Worm (Caenorhabditis elegans): Measurements from ENCODE around the gene Y61A9LA.4.
"Not testable (repeated sequence)": the region's sequence is repeated elsewhere in the genome, so short reads cannot be mapped to it uniquely, and the experiment has no call there.

Y61A9LA.4 gene

ce11 chrV:4546854-4547253 lies 13.7 kb upstream of the Y61A9LA.4 start:
- no peak for TF ChIP-seq ZK546.5 (tag; optimal IDR thresholded peaks at IDR 0.05)
- peak; percentile 90 for TF ChIP-seq nfya-1 (tag; optimal IDR thresholded peaks at IDR 0.05; ENCODE audit: insufficient read depth)
- TF ChIP-seq elt-3 (tag; optimal IDR thresholded peaks at IDR 0.05), result no peak

- TF ChIP-seq aly-2 (tag; optimal IDR thresholded peaks at IDR 0.05), result no peak
- no peak for TF ChIP-seq unc-39 (tag; optimal IDR thresholded peaks at IDR 0.05)
Observed at ce11 chrV:4549191-4549590, 11.3 kb upstream of the Y61A9LA.4 start, which contains the start of gene sos-1. sos-1 (minus strand) TSS chrV:4549291.

- TF ChIP-seq nhr-237 (tag; optimal IDR thresholded peaks at IDR 0.05) (no peak), pha-4 (tag; optimal IDR thresholded peaks at IDR 0.05) (peak; percentile 24), skn-1 (tag; optimal IDR thresholded peaks at IDR 0.05) (peak; percentile 49), ceh-28 (tag; optimal IDR thresholded peaks at IDR 0.05) (peak; percentile 63), nfya-1 (tag; optimal IDR thresholded peaks at IDR 0.05; ENCODE audit: insufficient read depth) (peak; percentile 56), elt-2 (tag; optimal IDR thresholded peaks at IDR 0.05) (peak; percentile 35), ama-1 (optimal IDR thresholded peaks at IDR 0.05) (no peak), nhr-25 (tag; optimal IDR thresholded peaks at IDR 0.05) (peak; percentile 82), nhr-77 (tag; optimal IDR thresholded peaks at IDR 0.05) (no peak), nhr-23 (tag; optimal IDR thresholded peaks at IDR 0.05) (peak; percentile 49), ceh-16 (tag; optimal IDR thresholded peaks at IDR 0.05) (no peak), R02D3.7 (tag; optimal IDR thresholded peaks at IDR 0.05) (no peak), nhr-11 (tag; optimal IDR thresholded peaks at IDR 0.05) (no peak), hmg-11 (tag; optimal IDR thresholded peaks at IDR 0.05) (peak; percentile 49), lin-39 (tag; optimal IDR thresholded peaks at IDR 0.05) (peak; percentile 43)
Observed at ce11 chrV:4550459-4550858, 10.1 kb upstream of the Y61A9LA.4 start.

- TF ChIP-seq aly-2 (tag; optimal IDR thresholded peaks at IDR 0.05) (no peak), fkh-10 (GFP tag; optimal IDR thresholded peaks at IDR 0.05) (no peak), pha-4 (tag; optimal IDR thresholded peaks at IDR 0.05) (peak; percentile 53), elt-2 (tag; optimal IDR thresholded peaks at IDR 0.05) (peak; percentile 8), ceh-28 (tag; optimal IDR thresholded peaks at IDR 0.05) (no peak), daf-12 (tag; optimal IDR thresholded peaks at IDR 0.05) (no peak), nhr-11 (tag; optimal IDR thresholded peaks at IDR 0.05) (no peak), ceh-82 (tag; optimal IDR thresholded peaks at IDR 0.05) (no peak), nhr-237 (tag; optimal IDR thresholded peaks at IDR 0.05) (no peak), nhr-77 (tag; optimal IDR thresholded peaks at IDR 0.05) (no peak), lin-39 (tag; optimal IDR thresholded peaks at IDR 0.05) (no peak), tbx-2 (tag; optimal IDR thresholded peaks at IDR 0.05) (no peak), unc-62 (GFP tag; optimal IDR thresholded peaks at IDR 0.05) (no peak), skn-1 (tag; optimal IDR thresholded peaks at IDR 0.05) (no peak), snpc-4 (tag; optimal IDR thresholded peaks at IDR 0.05) (no peak)
Observed at ce11 chrV:4551911-4552310, 8.6 kb upstream of the Y61A9LA.4 start.

- not testable (repeated sequence) for TF ChIP-seq elt-1, lin-15B, mdl-1 (tag; optimal IDR thresholded peaks at IDR 0.05)
Observed at ce11 chrV:4553572-4553971, 7.0 kb upstream of the Y61A9LA.4 start, which contains the start of gene Y61A9LA.12. Y61A9LA.12 (plus strand) TSS chrV:4553872.

ce11 chrV:4559701-4560100 lies 840 bp upstream of the Y61A9LA.4 start, which contains the start of gene Y61A9LA.7:
Y61A9LA.7 (minus strand) TSS chrV:4559801.
- TF ChIP-seq elt-1 (tag; optimal IDR thresholded peaks at IDR 0.05) (no peak), elt-2 (tag; optimal IDR thresholded peaks at IDR 0.05) (no peak), ama-1 (optimal IDR thresholded peaks at IDR 0.05) (no peak), ceh-82 (tag; optimal IDR thresholded peaks at IDR 0.05) (no peak), nhr-25 (tag; optimal IDR thresholded peaks at IDR 0.05) (no peak), mdl-1 (tag; optimal IDR thresholded peaks at IDR 0.05) (no peak), lin-15B (tag; optimal IDR thresholded peaks at IDR 0.05) (no peak)

ce11 chrV:4562493-4562892 lies 2.0 kb downstream of the Y61A9LA.4 start:
- TF ChIP-seq fkh-10 (GFP tag; optimal IDR thresholded peaks at IDR 0.05), result no peak
- TF ChIP-seq nhr-43 (tag; optimal IDR thresholded peaks at IDR 0.05; ENCODE audit: poor library complexity, severe bottlenecking), result no peak
- TF ChIP-seq lin-39 (tag; optimal IDR thresholded peaks at IDR 0.05), result no peak

Data from whole organism, L3 larva.